Fruit fly (Drosophila melanogaster): ENCODE results near the gene ko.
A peak's percentile ranks its signal among the peaks of the same experiment; 100 is the strongest.

Gene ko

DNA sequence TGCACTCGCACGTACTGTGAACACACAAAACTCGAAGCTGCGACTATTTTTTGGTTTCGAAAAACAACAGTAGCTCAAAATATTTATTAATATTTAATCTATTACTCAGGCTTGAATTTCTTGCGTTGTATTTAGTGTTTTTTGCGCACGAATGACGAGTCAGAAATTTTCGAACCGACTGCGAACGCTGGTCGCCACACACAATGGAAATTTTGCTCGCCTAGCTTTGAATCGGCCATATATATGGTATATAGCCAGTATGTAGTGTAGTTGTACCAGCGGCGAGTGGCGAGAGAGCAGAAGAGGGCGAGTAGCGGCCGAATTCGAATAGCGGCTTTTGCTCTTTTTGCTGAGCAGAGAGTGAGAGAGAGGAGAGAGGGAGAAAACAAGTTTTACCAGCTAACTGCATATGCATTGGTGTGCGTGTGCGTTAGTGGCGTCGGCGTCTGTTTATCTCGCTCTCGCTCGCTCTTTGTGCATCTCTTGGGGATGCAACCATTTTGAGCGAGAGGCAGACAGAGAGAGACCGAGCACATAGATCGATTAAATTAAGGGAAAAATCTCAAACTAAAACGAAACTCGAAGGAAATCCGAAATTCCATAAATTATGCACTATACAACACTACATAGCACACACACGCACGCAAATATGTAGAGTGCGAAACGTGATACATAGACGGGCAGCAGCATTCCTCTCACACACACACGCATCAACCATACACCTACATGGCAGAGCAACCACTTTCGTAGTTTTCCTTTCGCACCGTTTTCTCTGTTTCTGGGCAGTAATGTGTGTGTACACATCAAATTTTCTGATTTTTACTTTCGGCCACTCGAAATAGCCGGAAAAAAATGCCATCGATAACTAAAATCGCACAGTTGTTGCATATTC is 104.7 kb downstream of the ko start:
- no peak for TF ChIP-seq usp (GFP tag; optimal IDR thresholded peaks at IDR 0.05)
- TF ChIP-seq dl (GFP tag; optimal IDR thresholded peaks at IDR 0.05; ENCODE audit: insufficient read depth in 1 of 2, partially characterized antibody in 2 of 2), result peak; percentile 94 to 98
- TF ChIP-seq Vsx2 (GFP tag; optimal IDR thresholded peaks at IDR 0.05; ENCODE audit: partially characterized antibody), result no peak
- TF ChIP-seq OdsH (GFP tag; optimal IDR thresholded peaks at IDR 0.05), result peak; percentile 25
- no peak for TF ChIP-seq Myc (optimal IDR thresholded peaks at IDR 0.05)
- TF ChIP-seq brk (GFP tag; optimal IDR thresholded peaks at IDR 0.05), result peak; percentile 36
- peak; percentile 71 for TF ChIP-seq N (GFP tag; optimal IDR thresholded peaks at IDR 0.05)
- no peak for TF ChIP-seq Mio (GFP tag; optimal IDR thresholded peaks at IDR 0.05)
- no peak for TF ChIP-seq fru (GFP tag; optimal IDR thresholded peaks at IDR 0.05)
- TF ChIP-seq Jra (GFP tag; optimal IDR thresholded peaks at IDR 0.05), result no peak
- TF ChIP-seq jim (GFP tag; optimal IDR thresholded peaks at IDR 0.05), result peak; percentile 55
- no peak for TF ChIP-seq CG32264 (GFP tag; optimal IDR thresholded peaks at IDR 0.05)
- no peak for TF ChIP-seq Rel (GFP tag; optimal IDR thresholded peaks at IDR 0.05)
- peak; percentile 47 for TF ChIP-seq Rel (tag; optimal IDR thresholded peaks at IDR 0.05)
- TF ChIP-seq psq (GFP tag; optimal IDR thresholded peaks at IDR 0.05), result peak; percentile 87
- TF ChIP-seq CrebA (GFP tag; optimal IDR thresholded peaks at IDR 0.05; ENCODE audit: borderline replicate concordance), result no peak
- peak; percentile 88 for TF ChIP-seq Hr83 (GFP tag; optimal IDR thresholded peaks at IDR 0.05; ENCODE audit: poor library complexity, severe bottlenecking)
- no peak for TF ChIP-seq ey (GFP tag; optimal IDR thresholded peaks at IDR 0.05)
- no peak for TF ChIP-seq HLH106 (tag; optimal IDR thresholded peaks at IDR 0.05)
- TF ChIP-seq dsf (GFP tag; optimal IDR thresholded peaks at IDR 0.05; ENCODE audit: borderline replicate concordance), result no peak
- TF ChIP-seq woc (GFP tag; optimal IDR thresholded peaks at IDR 0.05), result no peak
- TF ChIP-seq Abd-B (GFP tag; optimal IDR thresholded peaks at IDR 0.05), result no peak
- TF ChIP-seq Dfd (GFP tag; optimal IDR thresholded peaks at IDR 0.05), result no peak
- TF ChIP-seq lola (GFP tag; optimal IDR thresholded peaks at IDR 0.05), result no peak
- no peak for TF ChIP-seq br (GFP tag; optimal IDR thresholded peaks at IDR 0.05)
- peak in 1 of 2 experiments; percentile 41 for TF ChIP-seq foxo (GFP tag; optimal IDR thresholded peaks at IDR 0.05)
- peak; percentile 98 for TF ChIP-seq Dif (GFP tag; optimal IDR thresholded peaks at IDR 0.05; ENCODE audit: partially characterized antibody)
- TF ChIP-seq dmrt93B (GFP tag; optimal IDR thresholded peaks at IDR 0.05), result no peak
- TF ChIP-seq CG9705 (GFP tag; optimal IDR thresholded peaks at IDR 0.05), result no peak
- TF ChIP-seq Hnf4 (GFP tag; optimal IDR thresholded peaks at IDR 0.05), result no peak
